Fruit fly (Drosophila melanogaster): ENCODE measurements around the gene CG44838.

CG44838 gene

DNA sequence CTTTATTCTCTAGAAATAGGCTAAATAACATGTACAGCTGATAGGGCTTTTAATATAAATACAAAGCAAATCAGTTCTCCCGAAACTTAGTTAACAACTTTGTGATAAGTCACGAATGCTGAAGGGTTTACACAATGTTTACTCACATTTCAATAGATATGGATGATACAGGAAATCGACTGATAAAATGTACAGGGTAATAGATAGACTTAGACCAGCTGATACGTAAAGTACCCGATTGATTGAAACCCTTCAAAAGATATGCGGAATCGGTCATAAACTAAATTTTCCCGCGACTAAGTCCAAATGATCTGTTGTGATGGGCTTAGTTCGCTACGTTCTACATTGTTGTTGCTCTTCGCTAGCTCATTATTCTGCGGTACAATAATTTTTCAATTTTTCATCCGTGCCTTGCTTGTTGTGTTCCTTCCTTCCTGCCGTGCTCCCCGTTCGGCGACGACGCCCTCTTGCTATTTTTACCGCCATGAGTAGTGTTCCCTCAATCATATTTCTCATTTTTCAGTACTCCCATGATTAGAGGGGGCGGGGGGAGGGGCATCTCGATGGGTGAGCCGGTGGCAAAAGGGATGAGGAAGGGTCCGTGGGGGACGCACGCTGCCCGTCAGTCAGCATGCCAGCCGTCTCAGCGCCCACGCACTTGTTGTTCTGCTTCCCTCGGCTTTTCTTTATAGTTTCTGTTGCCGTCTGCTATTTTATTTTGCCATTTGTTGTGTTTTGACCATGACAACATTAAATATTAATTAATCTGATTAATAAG, 27.9 kb upstream of the CG44838 start:
- TF ChIP-seq CG17806 (tag; optimal IDR thresholded peaks at IDR 0.05) (no peak), fd96Ca (GFP tag; IDR thresholded peaks at IDR 0.05) (no peak), rn (GFP tag; IDR thresholded peaks at IDR 0.05) (no peak), CG14655 (GFP tag; optimal IDR thresholded peaks at IDR 0.05) (no peak), D1 (tag; optimal IDR thresholded peaks at IDR 0.05) (no peak), Snoo (tag; optimal IDR thresholded peaks at IDR 0.05) (no peak), CG4496 (GFP tag; IDR thresholded peaks at IDR 0.05) (no peak), CG13204 (GFP tag; optimal IDR thresholded peaks at IDR 0.05) (peak; percentile 11), CG8301 (tag; optimal IDR thresholded peaks at IDR 0.05) (no peak), CG8159 (tag; optimal IDR thresholded peaks at IDR 0.05) (no peak), CG10348 (GFP tag; IDR thresholded peaks at IDR 0.05) (no peak), CG32121 (GFP tag; IDR thresholded peaks at IDR 0.05) (0 out of 2 replicates have a peak, but pooled peaks have one; percentile 37), Ets98B (GFP tag; IDR thresholded peaks at IDR 0.05) (no peak), gl (tag; optimal IDR thresholded peaks at IDR 0.05) (no peak)

DNA sequence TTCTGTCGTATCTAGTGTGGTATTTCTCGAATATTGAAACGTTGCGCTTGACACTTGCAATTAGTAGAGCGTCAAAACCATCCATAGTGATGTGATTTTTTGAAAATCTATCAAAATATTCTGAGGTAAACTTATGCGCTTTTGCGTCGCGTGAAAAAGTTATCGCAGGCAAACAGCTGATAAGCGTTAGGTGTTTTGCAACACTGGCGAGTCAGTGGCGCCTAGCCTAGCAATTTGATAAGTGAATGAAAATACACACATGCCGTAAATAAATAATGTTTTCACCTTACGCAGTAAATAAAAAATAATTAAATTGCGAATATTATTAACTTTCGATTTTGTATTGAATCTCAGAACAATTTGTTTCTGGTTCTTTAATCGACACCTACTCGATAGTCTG, 25.5 kb upstream of the CG44838 start, which contains the start of gene CG42526:
TSS of gene CG42526 (minus strand) at position 85 of the 400 bp plus-strand sequence.
- peak; percentile 35 for TF ChIP-seq Ets98B (GFP tag; IDR thresholded peaks at IDR 0.05)
- TF ChIP-seq fd96Ca (GFP tag; IDR thresholded peaks at IDR 0.05), result no peak; the same call in 2 of the 3 replicates
- TF ChIP-seq CG14655 (GFP tag; optimal IDR thresholded peaks at IDR 0.05), result no peak
- no peak for TF ChIP-seq CG15710 (tag; optimal IDR thresholded peaks at IDR 0.05)
- TF ChIP-seq CG32121 (GFP tag; IDR thresholded peaks at IDR 0.05), result no peak
- peak; percentile 27 for TF ChIP-seq CG34367 (tag; optimal IDR thresholded peaks at IDR 0.05)
- TF ChIP-seq Pif1B (GFP tag; optimal IDR thresholded peaks at IDR 0.05), result no peak
- no peak for TF ChIP-seq D1 (tag; optimal IDR thresholded peaks at IDR 0.05)
- no peak for TF ChIP-seq CG8301 (tag; optimal IDR thresholded peaks at IDR 0.05)
- no peak for TF ChIP-seq CG9948 (tag; optimal IDR thresholded peaks at IDR 0.05)
- no peak for TF ChIP-seq Snoo (tag; optimal IDR thresholded peaks at IDR 0.05)
- no peak for TF ChIP-seq CG12605 (GFP tag; IDR thresholded peaks at IDR 0.05)
- no peak for TF ChIP-seq Pif1A (GFP tag; optimal IDR thresholded peaks at IDR 0.05)
- TF ChIP-seq CG17806 (tag; optimal IDR thresholded peaks at IDR 0.05), result no peak
- no peak for TF ChIP-seq gl (tag; optimal IDR thresholded peaks at IDR 0.05)
- TF ChIP-seq CG4496 (GFP tag; IDR thresholded peaks at IDR 0.05), result no peak
- TF ChIP-seq CG10348 (GFP tag; IDR thresholded peaks at IDR 0.05), result no peak
- TF ChIP-seq EcR (GFP tag; optimal IDR thresholded peaks at IDR 0.05), result no peak

DNA sequence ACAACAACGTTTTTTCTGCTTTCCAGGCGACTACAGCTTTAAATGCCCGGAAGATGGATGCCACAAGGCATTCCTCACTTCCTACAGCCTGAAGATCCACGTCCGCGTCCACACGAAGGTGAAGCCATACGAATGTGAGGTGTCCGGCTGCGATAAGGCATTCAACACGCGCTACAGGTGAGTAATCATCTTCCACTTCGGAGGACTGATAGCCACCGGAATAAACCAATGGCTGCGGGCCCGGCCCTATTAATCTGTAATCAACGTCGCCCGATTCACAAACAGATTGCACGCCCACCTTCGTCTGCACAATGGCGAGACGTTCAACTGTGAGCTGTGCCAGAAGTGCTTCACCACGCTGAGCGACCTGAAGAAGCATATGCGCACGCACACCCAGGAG, 25.0 kb upstream of the CG44838 start:
- TF ChIP-seq fd96Ca (GFP tag; IDR thresholded peaks at IDR 0.05) (no peak), CG4496 (GFP tag; IDR thresholded peaks at IDR 0.05) (no peak), CG8301 (tag; optimal IDR thresholded peaks at IDR 0.05) (no peak), Snoo (tag; optimal IDR thresholded peaks at IDR 0.05) (no peak)

DNA sequence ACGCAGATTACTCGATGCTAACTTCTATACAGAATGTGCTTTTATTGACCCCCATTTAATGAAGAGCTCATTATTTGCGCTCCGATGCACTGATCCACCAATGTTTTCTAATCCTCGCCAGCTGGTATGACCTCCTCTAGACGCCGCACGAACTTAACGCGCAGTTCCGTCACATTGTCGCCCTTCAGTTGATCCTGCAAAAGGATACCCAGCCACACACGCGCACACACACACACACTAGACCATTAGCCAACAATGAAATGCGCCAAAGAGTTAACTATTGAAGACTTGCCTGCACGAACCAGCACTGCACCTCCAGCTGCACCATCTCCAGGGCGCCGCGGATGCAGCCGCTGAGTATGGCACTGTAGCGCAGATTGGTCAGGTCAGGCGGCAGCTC, 22.0 kb upstream of the CG44838 start:
- no peak for TF ChIP-seq fd96Ca (GFP tag; IDR thresholded peaks at IDR 0.05)
- TF ChIP-seq Pif1B (GFP tag; optimal IDR thresholded peaks at IDR 0.05), result no peak
- no peak for TF ChIP-seq CG14655 (GFP tag; optimal IDR thresholded peaks at IDR 0.05)
- no peak for TF ChIP-seq CG4496 (GFP tag; IDR thresholded peaks at IDR 0.05)
- no peak for TF ChIP-seq CG9948 (tag; optimal IDR thresholded peaks at IDR 0.05)
- TF ChIP-seq D1 (tag; optimal IDR thresholded peaks at IDR 0.05), result no peak
- TF ChIP-seq CG34367 (tag; optimal IDR thresholded peaks at IDR 0.05), result no peak
- no peak for TF ChIP-seq CG8159 (tag; optimal IDR thresholded peaks at IDR 0.05)
- no peak for TF ChIP-seq Pif1A (GFP tag; optimal IDR thresholded peaks at IDR 0.05)

DNA sequence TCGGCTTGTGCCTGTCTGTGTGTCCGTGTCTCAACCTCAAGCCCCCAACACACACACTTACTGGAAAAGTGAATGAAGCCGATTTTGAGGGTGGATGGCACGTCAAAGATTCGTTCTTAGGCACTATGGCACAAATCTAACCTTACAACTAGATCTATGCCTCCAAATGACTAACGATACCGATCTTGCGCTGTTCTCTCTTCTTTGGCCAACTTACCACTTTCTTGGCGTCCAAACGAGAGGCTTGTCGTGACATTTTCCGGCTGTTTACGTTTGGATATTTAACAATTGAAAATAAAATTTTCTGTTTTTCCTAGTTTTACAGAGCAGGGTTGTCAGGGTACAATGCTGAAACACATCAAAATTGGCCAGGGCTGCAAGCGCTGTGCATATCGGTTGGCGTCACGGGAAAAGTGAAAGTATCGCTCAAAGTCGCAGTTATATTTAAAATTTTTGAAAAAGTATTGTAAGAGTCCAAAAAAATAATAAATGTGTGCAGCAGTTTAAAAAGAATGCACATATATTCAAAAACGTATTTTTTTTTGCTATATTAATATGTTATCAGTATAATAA, 18.9 kb upstream of the CG44838 start, which contains the start of the genes Bet3 and Nf-YA:
TSS of gene Bet3 (minus strand) at position 361 of the 573 bp plus-strand sequence.
TSS of gene Nf-YA (minus strand) at position 361 of the 573 bp plus-strand sequence.
- no peak for TF ChIP-seq CG13204 (GFP tag; optimal IDR thresholded peaks at IDR 0.05)
- no peak for TF ChIP-seq CG9948 (tag; optimal IDR thresholded peaks at IDR 0.05)
- peak; percentile 53 for TF ChIP-seq Snoo (tag; optimal IDR thresholded peaks at IDR 0.05)
- TF ChIP-seq CG10348 (GFP tag; IDR thresholded peaks at IDR 0.05), result no peak
- no peak for TF ChIP-seq rn (GFP tag; IDR thresholded peaks at IDR 0.05)
- TF ChIP-seq CG8159 (tag; optimal IDR thresholded peaks at IDR 0.05), result no peak
- no peak for TF ChIP-seq CG17806 (tag; optimal IDR thresholded peaks at IDR 0.05)
- peak; percentile 56; the same call in 1 of the 3 replicates for TF ChIP-seq CG4496 (GFP tag; IDR thresholded peaks at IDR 0.05)
- peak; percentile 54; the same call in 1 of the 3 replicates for TF ChIP-seq fd96Ca (GFP tag; IDR thresholded peaks at IDR 0.05)
- TF ChIP-seq CG15710 (tag; optimal IDR thresholded peaks at IDR 0.05), result peak; percentile 49
- peak; percentile 27 for TF ChIP-seq Ets98B (GFP tag; IDR thresholded peaks at IDR 0.05)
- peak; percentile 88 for TF ChIP-seq D1 (tag; optimal IDR thresholded peaks at IDR 0.05)

DNA sequence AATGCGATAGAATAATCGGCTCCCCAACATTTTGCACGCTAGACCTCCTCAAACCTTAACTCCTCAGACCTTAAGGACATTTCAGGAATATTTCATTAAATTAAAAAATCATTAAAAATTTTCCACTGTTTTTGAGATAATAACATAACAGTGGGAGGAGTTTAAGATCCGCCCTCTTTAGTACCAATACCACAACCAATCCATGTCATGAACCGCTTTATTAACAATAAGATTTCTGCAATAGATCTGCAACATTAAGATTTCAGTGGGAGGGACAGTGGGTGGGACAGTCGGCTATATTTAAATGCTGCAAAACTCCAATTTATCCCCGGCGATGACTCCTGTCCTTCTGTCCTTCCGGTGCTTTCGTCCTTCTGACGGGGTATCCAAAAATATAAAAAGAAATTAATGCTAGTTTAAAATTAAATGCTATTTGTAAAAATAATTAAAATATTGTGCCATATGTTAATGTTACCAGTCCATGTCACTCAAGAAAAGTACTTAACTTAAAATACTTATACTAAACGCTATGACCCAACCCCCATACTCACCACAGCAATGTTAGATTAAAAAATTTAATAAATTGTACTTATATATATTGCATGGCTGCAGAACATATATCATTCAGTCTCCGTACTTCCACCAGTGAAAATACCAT, 18.1 kb upstream of the CG44838 start, which contains the start of gene Srg3:
TSS of gene Srg3 (plus strand) at position 608 of the 658 bp plus-strand sequence.
- TF ChIP-seq Snoo (tag; optimal IDR thresholded peaks at IDR 0.05) (no peak), CG9948 (tag; optimal IDR thresholded peaks at IDR 0.05) (no peak), gl (tag; optimal IDR thresholded peaks at IDR 0.05) (no peak), CG8159 (tag; optimal IDR thresholded peaks at IDR 0.05) (no peak), CG15710 (tag; optimal IDR thresholded peaks at IDR 0.05) (no peak), CG32121 (GFP tag; IDR thresholded peaks at IDR 0.05) (no peak), CG4496 (GFP tag; IDR thresholded peaks at IDR 0.05) (no peak), Pif1A (GFP tag; optimal IDR thresholded peaks at IDR 0.05) (no peak), CG10348 (GFP tag; IDR thresholded peaks at IDR 0.05) (no peak)
